Worm (Caenorhabditis elegans) whole organism, L4 larva: ENCODE results near the gene F56C3.3.

Experiments
- F44E2.7 ChIP-seq: fragments of 200-800 bp; sonication (Bioruptor generic); IDR thresholded peaks from 2 replicates; pipeline ENCODE4 v2.1.2; 2022; ENCODE audit warnings: missing genetic modification characterization, missing compliant biosample characterization
- F49E8.2 ChIP-seq: sonication (generic microtip); optimal IDR thresholded peaks from 2 replicates; lab custom pipeline; 2016; ENCODE audit warnings: missing compliant biosample characterization, mild to moderate bottlenecking, missing genetic modification characterization, borderline replicate concordance
- T20F7.1 ChIP-seq: fragments of 200-800 bp; sonication (Bioruptor generic); optimal IDR thresholded peaks from 2 replicates; lab custom pipeline; 2018; ENCODE audit warnings: mild to moderate bottlenecking, missing genetic modification characterization, missing compliant biosample characterization
- Y105C5A.15 ChIP-seq: fragments of 200-800 bp; sonication (Bioruptor generic); IDR thresholded peaks from 2 replicates; pipeline ENCODE4 v1.3.6; 2022; ENCODE audit warnings: missing genetic modification characterization, missing compliant biosample characterization
- Y48G9A.11 ChIP-seq: fragments of 200-800 bp; sonication (Bioruptor generic); IDR thresholded peaks from 2 replicates; pipeline ENCODE4 v1.3.6; 2022; ENCODE audit warnings: missing genetic modification reagents, missing genetic modification characterization, missing compliant biosample characterization
- Y5F2A.4 ChIP-seq: fragments of 200-800 bp; sonication (Bioruptor generic); optimal IDR thresholded peaks from 2 replicates; lab custom pipeline; 2018; ENCODE audit warnings: mild to moderate bottlenecking, missing genetic modification characterization, missing compliant biosample characterization
- ZK546.5 ChIP-seq, 2 experiments: sonication (generic microtip); optimal IDR thresholded peaks; 2 replicates each; lab custom pipeline; 2017; ENCODE audit warnings: missing biosample characterization in 2 of 2, missing genetic modification characterization in 2 of 2
- aly-2 ChIP-seq: sonication (generic microtip); optimal IDR thresholded peaks from 2 replicates; lab custom pipeline; 2018; ENCODE audit warnings: missing biosample characterization, missing genetic modification characterization
- ama-1 ChIP-seq: fragments of 150-350 bp; optimal IDR thresholded peaks from 2 replicates; lab custom pipeline; 2014; ENCODE audit warnings: inconsistent platforms, mixed read lengths
- ceh-20 ChIP-seq: fragments of 200-800 bp; sonication (Bioruptor generic); IDR thresholded peaks from 2 replicates; pipeline ENCODE4 v1.3.6; 2022; ENCODE audit warnings: missing genetic modification reagents, missing genetic modification characterization, missing compliant biosample characterization
- ceh-28 ChIP-seq: fragments of 150-350 bp; optimal IDR thresholded peaks from 2 replicates; lab custom pipeline; 2014; ENCODE audit warnings: missing biosample characterization, missing genetic modification reagents, missing genetic modification characterization
- ceh-44 ChIP-seq: fragments of 200-800 bp; sonication (Bioruptor generic); IDR thresholded peaks from 2 replicates; pipeline ENCODE4 v1.3.6; 2022; ENCODE audit warnings: missing genetic modification reagents, missing genetic modification characterization, missing compliant biosample characterization
- ceh-82 ChIP-seq: sonication (generic microtip); optimal IDR thresholded peaks from 2 replicates; lab custom pipeline; 2017; ENCODE audit warnings: missing biosample characterization, missing genetic modification characterization
- ces-1 ChIP-seq: fragments of 150-350 bp; sonication (generic microtip); optimal IDR thresholded peaks from 4 replicates; lab custom pipeline; 2014; ENCODE audit warnings: missing biosample characterization, missing genetic modification reagents, missing genetic modification characterization
- ctbp-1 ChIP-seq: fragments of 200-800 bp; sonication (Bioruptor generic); IDR thresholded peaks from 2 replicates; pipeline ENCODE4 v1.3.6; 2022; ENCODE audit warnings: missing genetic modification reagents, missing genetic modification characterization, missing compliant biosample characterization
- daf-8 ChIP-seq: fragments of 200-800 bp; sonication (Bioruptor generic); IDR thresholded peaks from 2 replicates; pipeline ENCODE4 v1.3.6; 2022; ENCODE audit warnings: missing genetic modification characterization, missing compliant biosample characterization
- dmd-6 ChIP-seq: fragments of 200-800 bp; sonication (Bioruptor generic); IDR thresholded peaks from 2 replicates; pipeline ENCODE4 v1.3.6; 2022; ENCODE audit warnings: missing genetic modification reagents, missing genetic modification characterization, missing compliant biosample characterization
- dmd-8 ChIP-seq: fragments of 200-800 bp; sonication (Bioruptor generic); IDR thresholded peaks from 2 replicates; pipeline ENCODE4 v1.3.6; 2022; ENCODE audit warnings: missing genetic modification characterization, missing compliant biosample characterization
- dmd-9 ChIP-seq: fragments of 200-800 bp; sonication (Bioruptor generic); IDR thresholded peaks from 2 replicates; pipeline ENCODE4 v1.3.6; 2022; ENCODE audit warnings: missing genetic modification reagents, missing genetic modification characterization, missing compliant biosample characterization
- dpl-1 ChIP-seq: fragments of 150-350 bp; optimal IDR thresholded peaks from 2 replicates; lab custom pipeline; 2014; ENCODE audit warnings: missing biosample characterization, missing genetic modification reagents, missing genetic modification characterization
- dve-1 ChIP-seq: sonication (generic microtip); optimal IDR thresholded peaks from 2 replicates; lab custom pipeline; 2017; ENCODE audit warnings: antibody characterized with exemption, mild to moderate bottlenecking, missing genetic modification characterization, missing compliant biosample characterization; ENCODE audit not compliant: insufficient read depth
- egl-43 ChIP-seq: fragments of 200-800 bp; sonication (Bioruptor generic); IDR thresholded peaks from 2 replicates; pipeline ENCODE4 v1.3.6; 2022; ENCODE audit warnings: missing genetic modification reagents, missing genetic modification characterization, missing compliant biosample characterization
- fkh-10 ChIP-seq: fragments of 150-350 bp; optimal IDR thresholded peaks from 2 replicates; lab custom pipeline; 2014; ENCODE audit warnings: missing biosample characterization, missing genetic modification reagents, missing genetic modification characterization
- fos-1 ChIP-seq: fragments of 150-350 bp; optimal IDR thresholded peaks from 2 replicates; lab custom pipeline; 2014; ENCODE audit warnings: missing biosample characterization, missing genetic modification characterization
- gei-8 ChIP-seq: fragments of 200-800 bp; sonication (Bioruptor generic); optimal IDR thresholded peaks from 2 replicates; lab custom pipeline; 2018; ENCODE audit warnings: mild to moderate bottlenecking, missing genetic modification characterization, missing compliant biosample characterization
- hif-1 ChIP-seq, 2 experiments: sonication (generic microtip); optimal IDR thresholded peaks; 2 replicates each; lab custom pipeline; 2016 to 2017; ENCODE audit warnings: missing compliant biosample characterization in 2 of 2, missing genetic modification characterization in 2 of 2, missing genetic modification reagents in 2 of 2, missing genotype in 2 of 2, mild to moderate bottlenecking in 1 of 2
- hlh-11 ChIP-seq: fragments of 200-800 bp; sonication (Bioruptor generic); optimal IDR thresholded peaks from 2 replicates; lab custom pipeline; 2018; ENCODE audit warnings: mild to moderate bottlenecking, missing genetic modification characterization, missing compliant biosample characterization
- hlh-30 ChIP-seq: sonication (generic microtip); optimal IDR thresholded peaks from 2 replicates; lab custom pipeline; 2017; ENCODE audit warnings: antibody characterized with exemption, mild to moderate bottlenecking, missing genetic modification characterization, missing compliant biosample characterization; ENCODE audit not compliant: insufficient read depth
- hmg-1.1 ChIP-seq: fragments of 200-800 bp; sonication (Bioruptor generic); IDR thresholded peaks from 2 replicates; pipeline ENCODE4 v1.3.6; 2022; ENCODE audit warnings: missing genetic modification reagents, missing genetic modification characterization, missing compliant biosample characterization
- lim-7 ChIP-seq: fragments of 200-800 bp; sonication (Bioruptor generic); IDR thresholded peaks from 2 replicates; pipeline ENCODE4 v1.3.6; 2022; ENCODE audit warnings: missing genetic modification characterization, missing compliant biosample characterization
- lin-38 ChIP-seq: fragments of 200-800 bp; sonication (Bioruptor generic); IDR thresholded peaks from 2 replicates; pipeline ENCODE4 v1.3.6; 2022; ENCODE audit warnings: missing genetic modification reagents, missing genetic modification characterization, missing compliant biosample characterization
- lir-3 ChIP-seq: sonication (generic microtip); optimal IDR thresholded peaks from 2 replicates; lab custom pipeline; 2016; ENCODE audit warnings: mild to moderate bottlenecking, missing genetic modification characterization, missing compliant biosample characterization
- madf-5 ChIP-seq, 2 experiments: fragments of 200-800 bp; sonication (Bioruptor generic); IDR thresholded peaks; 2 replicates each; pipeline ENCODE4 v1.3.6; 2022; ENCODE audit warnings: missing compliant biosample characterization in 2 of 2, missing genetic modification characterization in 2 of 2
- mep-1 ChIP-seq: fragments of 150-350 bp; sonication (generic microtip); optimal IDR thresholded peaks from 3 replicates; lab custom pipeline; 2014; ENCODE audit warnings: missing biosample characterization, missing genetic modification characterization
- mes-2 ChIP-seq: sonication (generic microtip); optimal IDR thresholded peaks from 2 replicates; lab custom pipeline; 2016; ENCODE audit warnings: missing genotype, mild to moderate bottlenecking, missing genetic modification characterization, missing compliant biosample characterization; ENCODE audit not compliant: poor library complexity, severe bottlenecking
- mxl-2 ChIP-seq: fragments of 200-800 bp; sonication (Bioruptor generic); conservative IDR thresholded peaks from 2 replicates; pipeline ENCODE4 v1.3.6; 2022; ENCODE audit warnings: missing genetic modification reagents, missing genetic modification characterization, missing compliant biosample characterization
- nhr-10 ChIP-seq: fragments of 150-350 bp; optimal IDR thresholded peaks from 2 replicates; lab custom pipeline; 2014; ENCODE audit warnings: missing biosample characterization, missing genetic modification characterization
- nhr-102 ChIP-seq: sonication (generic microtip); optimal IDR thresholded peaks from 2 replicates; lab custom pipeline; 2016; ENCODE audit warnings: mild to moderate bottlenecking, missing genetic modification characterization, moderate library complexity, missing compliant biosample characterization
- nhr-11 ChIP-seq: fragments of 150-350 bp; optimal IDR thresholded peaks from 2 replicates; lab custom pipeline; 2014; ENCODE audit warnings: missing biosample characterization, missing genetic modification characterization
- nhr-237 ChIP-seq: sonication (generic microtip); optimal IDR thresholded peaks from 2 replicates; lab custom pipeline; 2017; ENCODE audit warnings: missing biosample characterization, missing genetic modification characterization
- nhr-28 ChIP-seq: fragments of 150-350 bp; optimal IDR thresholded peaks from 2 replicates; lab custom pipeline; 2014; ENCODE audit warnings: missing biosample characterization, missing genetic modification characterization
- nhr-42 ChIP-seq: fragments of 200-800 bp; sonication (Bioruptor generic); IDR thresholded peaks from 2 replicates; pipeline ENCODE4 v1.3.6; 2022; ENCODE audit warnings: missing genetic modification characterization, missing compliant biosample characterization
- pqm-1 ChIP-seq: sonication (generic microtip); optimal IDR thresholded peaks from 2 replicates; lab custom pipeline; 2017; ENCODE audit warnings: missing biosample characterization, missing genetic modification characterization
- saeg-2 ChIP-seq: fragments of 200-800 bp; sonication (Bioruptor generic); IDR thresholded peaks from 2 replicates; pipeline ENCODE4 v1.3.6; 2022; ENCODE audit warnings: missing genetic modification reagents, missing genetic modification characterization, missing compliant biosample characterization
- set-16 ChIP-seq: fragments of 200-800 bp; sonication (Bioruptor generic); IDR thresholded peaks from 2 replicates; pipeline ENCODE4 v1.3.6; 2022; ENCODE audit warnings: missing genetic modification reagents, missing genetic modification characterization, missing compliant biosample characterization
- snpc-4 ChIP-seq: fragments of 150-350 bp; optimal IDR thresholded peaks from 2 replicates; lab custom pipeline; 2014; ENCODE audit warnings: missing biosample characterization, missing genetic modification characterization
- tra-1 ChIP-seq: fragments of 200-800 bp; sonication (Bioruptor generic); IDR thresholded peaks from 2 replicates; pipeline ENCODE4 v1.3.6; 2022; ENCODE audit warnings: missing genetic modification reagents, missing genetic modification characterization, missing compliant biosample characterization
- unc-39 ChIP-seq: sonication (generic microtip); optimal IDR thresholded peaks from 2 replicates; lab custom pipeline; 2017; ENCODE audit warnings: missing biosample characterization, missing genetic modification characterization
- zag-1 ChIP-seq: fragments of 150-350 bp; optimal IDR thresholded peaks from 2 replicates; lab custom pipeline; 2014; ENCODE audit warnings: missing biosample characterization, missing genetic modification characterization
- zfp-2 ChIP-seq: sonication (generic microtip); optimal IDR thresholded peaks from 2 replicates; lab custom pipeline; 2016; ENCODE audit warnings: mild to moderate bottlenecking, missing genetic modification characterization, missing compliant biosample characterization
- zip-2 ChIP-seq: fragments of 150-350 bp; optimal IDR thresholded peaks from 2 replicates; lab custom pipeline; 2014; ENCODE audit warnings: missing biosample characterization, missing genetic modification characterization

F56C3.3 gene

ce11 chrX:1389382-1389983, 31.3 kb upstream of the F56C3.3 start (continued):
- TF ChIP-seq mes-2 (peak; percentile 87), mxl-2 (GFP tag; lab: Robert Waterston, UW) (no peak), ctbp-1 (GFP tag; lab: Robert Waterston, UW) (peak; percentile 90), ceh-28 (tag; lab: Kevin White, UChicago) (peak; percentile 66), fkh-10 (peak; percentile 77), lim-7 (no peak), nhr-42 (GFP tag; lab: Robert Waterston, UW) (peak; percentile 96), dmd-9 (GFP tag; lab: Robert Waterston, UW) (no peak), zip-2 (tag; lab: Kevin White, UChicago) (peak; percentile 94), hmg-1.1 (GFP tag; lab: Robert Waterston, UW) (peak; percentile 99), hif-1 (tag; optimal IDR thresholded peaks at IDR 0.05; lab: Kevin White, UChicago) (peak; percentile 49 to 54), ces-1 (peak; percentile 88), set-16 (GFP tag; lab: Robert Waterston, UW) (no peak), nhr-102 (tag; lab: Kevin White, UChicago) (peak; percentile 98), aly-2 (tag; lab: Kevin White, UChicago) (no peak), Y5F2A.4 (peak; percentile 61), ama-1 (lab: Kevin White, UChicago) (no peak), T20F7.1 (GFP tag; lab: Kevin White, UChicago) (peak; percentile 88), Y105C5A.15 (GFP tag; lab: Robert Waterston, UW) (0 out of 2 replicates have a peak, but pooled peaks have one; percentile 66), madf-5 (GFP tag; IDR thresholded peaks at IDR 0.05; lab: Robert Waterston, UW) (no peak), dmd-8 (0 out of 2 replicates have a peak, but pooled peaks have one; percentile 61), ceh-44 (GFP tag; lab: Robert Waterston, UW) (0 out of 2 replicates have a peak, but pooled peaks have one; percentile 32), dpl-1 (GFP tag; lab: Kevin White, UChicago) (peak; percentile 58), nhr-28 (tag; lab: Kevin White, UChicago) (peak; percentile 77), lin-38 (GFP tag; lab: Robert Waterston, UW) (peak; percentile 72), snpc-4 (tag; lab: Kevin White, UChicago) (no peak), nhr-237 (tag; lab: Kevin White, UChicago) (peak; percentile 78), F49E8.2 (no peak), egl-43 (GFP tag; lab: Robert Waterston, UW) (peak; percentile 77), daf-8 (GFP tag; lab: Robert Waterston, UW) (no peak), lir-3 (peak; percentile 67), gei-8 (GFP tag; lab: Kevin White, UChicago) (no peak), fos-1 (peak; percentile 66), hlh-11 (tag; lab: Kevin White, UChicago) (peak; percentile 89), nhr-10 (tag; lab: Kevin White, UChicago) (peak; percentile 92), Y48G9A.11 (GFP tag; lab: Robert Waterston, UW) (0 out of 2 replicates have a peak, but pooled peaks have one; percentile 29), hlh-30 (tag; lab: Kevin White, UChicago) (peak; percentile 95), ZK546.5 (tag; optimal IDR thresholded peaks at IDR 0.05; lab: Kevin White, UChicago) (peak in 1 of 2 experiments; percentile 55), tra-1 (peak; percentile 86), F44E2.7 (GFP tag; lab: Robert Waterston, UW) (no peak), nhr-11 (tag; lab: Kevin White, UChicago) (peak; percentile 94), dmd-6 (GFP tag; lab: Robert Waterston, UW) (peak; percentile 88), zfp-2 (tag; lab: Kevin White, UChicago) (peak; percentile 65), saeg-2 (GFP tag; lab: Robert Waterston, UW) (peak; percentile 81; the same call in 1 of the 2 replicates), zag-1 (tag; lab: Kevin White, UChicago) (peak; percentile 64), pqm-1 (tag; lab: Kevin White, UChicago) (peak; percentile 19), unc-39 (no peak), ceh-20 (GFP tag; lab: Robert Waterston, UW) (peak; percentile 75), dve-1 (tag; lab: Kevin White, UChicago) (peak; percentile 94), mep-1 (tag; lab: Kevin White, UChicago) (peak; percentile 99), ceh-82 (tag; lab: Kevin White, UChicago) (no peak)
